Worm (Caenorhabditis elegans): ENCODE measurements around the gene sdc-3.

Gene sdc-3

DNA sequence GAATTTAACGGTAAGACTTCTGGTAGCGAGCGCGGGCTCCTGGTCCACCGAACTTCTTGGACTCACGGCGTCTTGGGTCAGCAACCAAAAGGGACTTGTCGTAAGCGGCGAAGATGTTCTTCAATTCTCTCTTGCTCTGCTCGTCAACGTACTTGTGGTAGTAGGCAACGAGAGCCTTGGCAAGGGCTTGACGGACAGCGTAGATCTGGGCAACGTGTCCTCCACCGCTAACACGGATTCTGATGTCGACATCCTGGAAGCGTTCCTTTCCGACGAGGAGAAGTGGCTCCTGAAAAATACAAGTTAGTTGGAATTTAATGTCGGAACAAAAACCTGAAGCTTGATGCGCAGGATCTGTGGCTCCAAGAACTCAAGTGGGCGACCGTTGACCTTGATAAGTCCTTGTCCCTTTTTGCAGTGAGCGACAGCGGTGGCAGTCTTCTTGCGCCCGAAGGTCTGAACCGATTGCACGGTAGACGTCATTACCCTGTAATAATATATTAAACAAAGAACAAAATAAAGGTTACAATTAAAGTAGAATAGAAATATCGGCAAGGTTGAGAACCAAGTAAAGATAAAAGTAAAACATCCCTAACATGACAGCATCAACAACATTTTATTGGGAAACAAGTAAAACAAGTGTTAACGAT lies 47.8 kb downstream of the sdc-3 start, which contains the start of gene rps-16 (continued):
- TF ChIP-seq ztf-3 (GFP tag; optimal IDR thresholded peaks at IDR 0.05) (no peak), repo-1 (tag; optimal IDR thresholded peaks at IDR 0.05) (no peak), F33H1.4 (GFP tag; IDR thresholded peaks at IDR 0.05) (no peak), ekl-4 (GFP tag; IDR thresholded peaks at IDR 0.05) (peak; percentile 89), ceh-27 (GFP tag; optimal IDR thresholded peaks at IDR 0.05) (no peak), let-607 (tag; optimal IDR thresholded peaks at IDR 0.05) (no peak), zim-3 (tag; optimal IDR thresholded peaks at IDR 0.05) (no peak), egl-44 (GFP tag; IDR thresholded peaks at IDR 0.05) (no peak), aptf-2 (GFP tag; conservative IDR thresholded peaks at IDR 0.05) (no peak), Y56A3A.18 (GFP tag; IDR thresholded peaks at IDR 0.05) (peak; percentile 67), attf-3 (GFP tag; conservative IDR thresholded peaks at IDR 0.05) (no peak), dpl-1 (GFP tag; optimal IDR thresholded peaks at IDR 0.05) (no peak), ets-4 (GFP tag; optimal IDR thresholded peaks at IDR 0.05) (no peak), hlh-26 (GFP tag; conservative IDR thresholded peaks at IDR 0.05) (no peak), die-1 (tag; optimal IDR thresholded peaks at IDR 0.05) (peak; percentile 15), rpc-1 (optimal IDR thresholded peaks at IDR 0.05) (no peak), rpc-1 (tag; optimal IDR thresholded peaks at IDR 0.05) (no peak), chd-7 (tag; optimal IDR thresholded peaks at IDR 0.05) (peak; percentile 65), fkh-3 (tag; optimal IDR thresholded peaks at IDR 0.05) (peak; percentile 89), ceh-100 (GFP tag; IDR thresholded peaks at IDR 0.05) (peak; percentile 81), F55B11.4 (tag; optimal IDR thresholded peaks at IDR 0.05; ENCODE audit: borderline replicate concordance, insufficient read depth) (no peak), egl-18 (GFP tag; IDR thresholded peaks at IDR 0.05) (no peak), ceh-58 (GFP tag; IDR thresholded peaks at IDR 0.05) (0 out of 2 replicates have a peak, but pooled peaks have one; percentile 85), tbx-9 (tag; optimal IDR thresholded peaks at IDR 0.05; ENCODE audit: borderline replicate concordance) (no peak), Y67H2A.10 (GFP tag; conservative IDR thresholded peaks at IDR 0.05) (no peak), C06A6.2 (GFP tag; conservative IDR thresholded peaks at IDR 0.05) (no peak), ztf-18 (tag; optimal IDR thresholded peaks at IDR 0.05) (peak; percentile 10), athp-1 (tag; optimal IDR thresholded peaks at IDR 0.05) (peak; percentile 66), pha-4 (tag; optimal IDR thresholded peaks at IDR 0.05) (no peak), lin-40 (tag; optimal IDR thresholded peaks at IDR 0.05) (no peak), madf-8 (GFP tag; conservative IDR thresholded peaks at IDR 0.05) (no peak), mxl-1 (tag; optimal IDR thresholded peaks at IDR 0.05) (no peak)

DNA sequence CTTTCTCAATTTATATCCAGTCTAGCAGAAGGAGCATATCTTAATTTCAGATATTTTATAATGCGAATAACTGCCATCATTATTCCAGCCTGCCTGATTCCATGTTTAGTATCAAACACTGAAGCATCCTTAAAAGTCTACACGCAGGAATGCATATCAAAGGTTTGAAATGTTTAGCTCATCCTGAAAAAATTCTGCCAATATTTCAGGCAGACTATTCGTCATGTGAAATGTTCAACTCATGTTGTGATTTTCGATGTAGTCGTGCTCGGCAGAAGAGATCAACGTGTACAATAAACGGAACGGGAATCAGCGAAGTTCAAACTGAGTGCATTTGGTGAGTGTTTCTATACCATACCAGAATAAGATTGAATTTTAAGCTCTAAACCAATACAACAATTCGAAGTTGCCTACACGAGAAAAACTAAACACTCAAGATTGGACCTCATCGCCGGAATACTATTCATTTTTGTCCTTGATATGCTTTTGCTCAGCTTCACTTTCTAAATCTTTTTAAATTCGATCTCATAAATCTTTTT lies 48.5 kb downstream of the sdc-3 start, which contains the start of gene T01C3.11:
TSS of gene T01C3.11 (plus strand) at position 51 of the 539 bp plus-strand sequence.
- TF ChIP-seq ceh-91 (GFP tag; IDR thresholded peaks at IDR 0.05) (no peak), snpc-1.1 (tag; optimal IDR thresholded peaks at IDR 0.05; ENCODE audit: insufficient read depth) (peak; percentile 35), F57A8.1 (GFP tag; optimal IDR thresholded peaks at IDR 0.05) (no peak), him-1 (tag; optimal IDR thresholded peaks at IDR 0.05) (no peak), mcd-1 (GFP tag; IDR thresholded peaks at IDR 0.05) (no peak), madf-6 (GFP tag; IDR thresholded peaks at IDR 0.05) (peak; percentile 57), nhr-120 (GFP tag; IDR thresholded peaks at IDR 0.05) (no peak), lir-1 (GFP tag; conservative IDR thresholded peaks at IDR 0.05) (no peak), cebp-1 (GFP tag; IDR thresholded peaks at IDR 0.05) (no peak), cebp-1 (tag; optimal IDR thresholded peaks at IDR 0.05) (no peak), ZK185.1 (tag; optimal IDR thresholded peaks at IDR 0.05; ENCODE audit: poor library complexity, severe bottlenecking) (peak; percentile 7), hlh-26 (GFP tag; conservative IDR thresholded peaks at IDR 0.05) (no peak), attf-6 (GFP tag; IDR thresholded peaks at IDR 0.05) (peak; percentile 53; the same call in 1 of the 2 replicates), die-1 (tag; optimal IDR thresholded peaks at IDR 0.05) (no peak), rcor-1 (GFP tag; IDR thresholded peaks at IDR 0.05) (no peak), mxl-1 (tag; optimal IDR thresholded peaks at IDR 0.05) (no peak), snpc-1.3 (tag; optimal IDR thresholded peaks at IDR 0.05; ENCODE audit: insufficient read depth) (peak; percentile 54), ztf-22 (GFP tag; optimal IDR thresholded peaks at IDR 0.05) (no peak), F22D6.2 (tag; optimal IDR thresholded peaks at IDR 0.05) (no peak)
